Worm (Caenorhabditis elegans) whole organism, midembryonic: ENCODE results near the gene shc-2.

Source experiments
- T22C8.4 ChIP-seq: fragments of 200-800 bp; sonication (Bioruptor generic); IDR thresholded peaks from 2 replicates; pipeline ENCODE4 v1.3.6; 2022; ENCODE audit warnings: missing genetic modification characterization, missing compliant biosample characterization
- cog-1 ChIP-seq: sonication (generic microtip); optimal IDR thresholded peaks from 2 replicates; lab custom pipeline; 2016; ENCODE audit warnings: missing genetic modification characterization, missing compliant biosample characterization
- flt-1 ChIP-seq: fragments of 200-800 bp; sonication (Bioruptor generic); IDR thresholded peaks from 2 replicates; pipeline ENCODE4 v1.3.6; 2022; ENCODE audit warnings: missing genetic modification characterization, missing compliant biosample characterization
- klf-2 ChIP-seq: fragments of 200-800 bp; sonication (Bioruptor generic); conservative IDR thresholded peaks from 2 replicates; pipeline ENCODE4 v1.3.6; 2022; ENCODE audit warnings: missing genetic modification reagents, missing genetic modification characterization, missing compliant biosample characterization
- med-1 ChIP-seq: sonication (generic microtip); optimal IDR thresholded peaks from 2 replicates; lab custom pipeline; 2017; ENCODE audit warnings: missing genetic modification characterization, mild to moderate bottlenecking, missing compliant biosample characterization, antibody characterized with exemption, missing genetic modification reagents; ENCODE audit not compliant: insufficient read depth
- ref-1 ChIP-seq: fragments of 200-800 bp; sonication (Bioruptor generic); conservative IDR thresholded peaks from 2 replicates; pipeline ENCODE4 v1.3.6; 2022; ENCODE audit warnings: missing genetic modification reagents, missing genetic modification characterization, missing compliant biosample characterization
- tab-1 ChIP-seq: fragments of 200-800 bp; sonication (Bioruptor generic); IDR thresholded peaks from 2 replicates; pipeline ENCODE4 v1.3.6; 2022; ENCODE audit warnings: missing genetic modification characterization, missing compliant biosample characterization
- ztf-23 ChIP-seq: fragments of 200-800 bp; sonication (Bioruptor generic); IDR thresholded peaks from 2 replicates; pipeline ENCODE4 v1.3.6; 2022; ENCODE audit warnings: missing genetic modification reagents, missing genetic modification characterization, missing compliant biosample characterization
- ztf-29 ChIP-seq: fragments of 200-800 bp; sonication (Bioruptor generic); IDR thresholded peaks from 2 replicates; pipeline ENCODE4 v1.3.6; 2022; ENCODE audit warnings: missing genetic modification reagents, missing genetic modification characterization, missing compliant biosample characterization

Gene shc-2

DNA sequence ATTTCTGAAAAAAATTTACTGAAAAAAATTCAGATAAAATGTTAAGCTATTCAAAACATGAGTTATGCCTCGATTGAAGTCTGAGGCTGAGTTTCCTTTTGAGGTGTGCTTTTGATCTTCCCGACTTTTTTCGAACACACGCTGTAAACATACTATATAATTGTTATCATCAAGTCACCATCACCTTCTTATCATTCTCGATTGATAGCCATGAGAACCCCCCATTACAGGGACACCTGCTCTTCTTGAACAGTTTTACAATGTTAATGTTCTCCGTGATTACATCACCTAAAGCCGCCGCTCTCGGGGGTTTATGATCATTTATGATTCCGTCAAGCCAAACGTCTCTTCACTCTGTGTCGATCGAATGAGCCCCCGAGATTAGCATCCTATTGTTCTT lies 15.2 kb downstream of the shc-2 start:
- TF ChIP-seq flt-1 (GFP tag; lab: Robert Waterston, UW) (no peak), klf-2 (GFP tag; lab: Robert Waterston, UW) (no peak), cog-1 (tag; lab: Kevin White, UChicago) (no peak), ztf-23 (GFP tag; lab: Robert Waterston, UW) (no peak), med-1 (GFP tag; lab: Kevin White, UChicago) (no peak), ztf-29 (GFP tag; lab: Robert Waterston, UW) (no peak), T22C8.4 (GFP tag; lab: Robert Waterston, UW) (no peak), ref-1 (GFP tag; lab: Robert Waterston, UW) (no peak), tab-1 (GFP tag; lab: Robert Waterston, UW) (no peak)

DNA sequence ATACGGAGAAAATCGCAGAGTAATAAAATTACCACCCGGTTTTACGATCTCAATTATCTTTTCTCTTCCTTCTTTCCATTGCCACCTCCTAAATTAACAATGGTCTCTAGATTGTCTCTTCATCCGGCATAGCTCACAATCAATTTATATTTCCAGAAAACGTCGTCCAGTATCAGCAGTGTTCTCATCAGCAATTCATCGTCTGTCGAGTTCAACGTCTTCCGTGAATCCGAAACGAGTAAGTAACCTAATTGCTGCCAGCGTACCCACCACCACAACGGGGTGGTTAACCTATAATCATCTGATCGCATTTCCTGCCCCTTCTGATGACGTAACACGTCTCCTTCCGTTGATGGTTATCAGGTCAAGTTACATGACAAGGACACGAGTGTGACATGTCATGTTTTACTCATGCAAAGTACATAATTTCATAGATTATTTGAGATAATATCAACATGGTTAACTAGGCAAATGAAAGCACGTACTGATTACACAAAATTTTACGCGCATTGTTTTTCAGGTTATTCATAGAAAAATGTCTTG lies 17.1 kb downstream of the shc-2 start:
- TF ChIP-seq cog-1 (tag; lab: Kevin White, UChicago) (no peak), T22C8.4 (GFP tag; lab: Robert Waterston, UW) (no peak), flt-1 (GFP tag; lab: Robert Waterston, UW) (no peak), tab-1 (GFP tag; lab: Robert Waterston, UW) (no peak), ztf-29 (GFP tag; lab: Robert Waterston, UW) (no peak), ztf-23 (GFP tag; lab: Robert Waterston, UW) (no peak), med-1 (GFP tag; lab: Kevin White, UChicago) (no peak), klf-2 (GFP tag; lab: Robert Waterston, UW) (no peak), ref-1 (GFP tag; lab: Robert Waterston, UW) (no peak)

ce11 chrII:4986664-4987063 lies 17.7 kb downstream of the shc-2 start:
- TF ChIP-seq cog-1 (tag; lab: Kevin White, UChicago) (no peak), ztf-23 (GFP tag; lab: Robert Waterston, UW) (no peak), ref-1 (GFP tag; lab: Robert Waterston, UW) (no peak), tab-1 (GFP tag; lab: Robert Waterston, UW) (no peak), klf-2 (GFP tag; lab: Robert Waterston, UW) (no peak), ztf-29 (GFP tag; lab: Robert Waterston, UW) (no peak), flt-1 (GFP tag; lab: Robert Waterston, UW) (no peak), med-1 (GFP tag; lab: Kevin White, UChicago) (no peak), T22C8.4 (GFP tag; lab: Robert Waterston, UW) (no peak)

ce11 chrII:4987257-4987656 lies 18.3 kb downstream of the shc-2 start:
- TF ChIP-seq ztf-29 (GFP tag; lab: Robert Waterston, UW) = no peak
- no peak for TF ChIP-seq klf-2 (GFP tag; lab: Robert Waterston, UW)
- TF ChIP-seq tab-1 (GFP tag; lab: Robert Waterston, UW) = no peak
- TF ChIP-seq ztf-23 (GFP tag; lab: Robert Waterston, UW) = no peak
- no peak for TF ChIP-seq flt-1 (GFP tag; lab: Robert Waterston, UW)
- no peak for TF ChIP-seq T22C8.4 (GFP tag; lab: Robert Waterston, UW)
- no peak for TF ChIP-seq med-1 (GFP tag; lab: Kevin White, UChicago)
- TF ChIP-seq ref-1 (GFP tag; lab: Robert Waterston, UW) = no peak
- TF ChIP-seq cog-1 (tag; lab: Kevin White, UChicago) = no peak

ce11 chrII:4989802-4990201 lies 20.8 kb downstream of the shc-2 start, which contains the start of gene T27F7.12:
T27F7.12 (plus strand) TSS chrII:4990102.
- TF ChIP-seq klf-2 (GFP tag; lab: Robert Waterston, UW) (no peak), T22C8.4 (GFP tag; lab: Robert Waterston, UW) (no peak), ztf-23 (GFP tag; lab: Robert Waterston, UW) (no peak)

DNA sequence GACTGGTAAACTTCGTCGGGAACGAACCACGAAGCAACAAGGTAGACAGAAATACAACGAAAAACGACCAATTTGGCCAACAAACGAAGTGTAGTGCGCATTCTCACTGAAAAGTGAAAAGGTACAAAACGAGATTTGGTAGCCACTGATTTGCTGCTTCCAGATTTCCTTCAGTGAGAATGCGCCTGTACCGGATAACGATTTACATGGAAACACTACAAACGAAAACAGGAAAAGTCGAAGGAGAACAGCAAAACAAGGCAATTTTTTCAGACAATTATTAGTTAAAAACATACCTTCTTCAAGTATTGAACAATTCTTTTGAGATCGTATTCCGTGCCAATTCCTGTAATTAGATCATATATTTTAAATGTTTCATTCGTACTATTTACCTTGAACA lies 24.0 kb downstream of the shc-2 start, which contains the start of gene pigb-1:
TSS of gene pigb-1 (minus strand) at position 101 of the 400 bp plus-strand sequence.
- TF ChIP-seq ref-1 (GFP tag; lab: Robert Waterston, UW) = no peak

ce11 chrII:4993530-4994192 lies 24.7 kb downstream of the shc-2 start, which contains the start of the genes eif-1 and vps-24:
eif-1 (minus strand) TSS chrII:4993580.
vps-24 (plus strand) TSS chrII:4993998.
- TF ChIP-seq klf-2 (GFP tag; lab: Robert Waterston, UW) (no peak), ztf-29 (GFP tag; lab: Robert Waterston, UW) (no peak), T22C8.4 (GFP tag; lab: Robert Waterston, UW) (no peak)

DNA sequence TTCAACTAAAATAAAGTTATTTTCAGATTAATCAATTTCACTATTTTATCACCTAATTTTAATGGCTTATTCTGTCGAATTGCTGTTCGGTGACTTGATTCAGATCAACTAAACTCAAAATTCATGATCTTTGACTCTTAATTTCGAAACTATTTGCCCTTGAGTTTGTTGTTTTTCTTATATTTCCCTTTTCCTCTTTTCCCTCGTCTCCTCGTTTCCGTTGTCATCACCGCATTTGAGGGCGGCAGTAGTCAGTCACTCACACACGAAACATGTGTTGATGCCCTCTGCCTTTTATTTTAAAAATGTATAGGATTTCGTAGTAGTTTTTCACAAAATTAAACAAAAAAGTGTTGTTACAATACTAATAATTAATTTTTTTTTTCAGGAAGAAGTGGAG lies 26.0 kb downstream of the shc-2 start, which contains the start of gene rnh-1.0:
TSS of gene rnh-1.0 (plus strand) at position 389 of the 400 bp plus-strand sequence.
- no peak for TF ChIP-seq med-1 (GFP tag; lab: Kevin White, UChicago)
- no peak for TF ChIP-seq T22C8.4 (GFP tag; lab: Robert Waterston, UW)
- TF ChIP-seq klf-2 (GFP tag; lab: Robert Waterston, UW) = no peak
- no peak for TF ChIP-seq ztf-23 (GFP tag; lab: Robert Waterston, UW)
- TF ChIP-seq tab-1 (GFP tag; lab: Robert Waterston, UW) = no peak
- TF ChIP-seq cog-1 (tag; lab: Kevin White, UChicago) = no peak
- TF ChIP-seq flt-1 (GFP tag; lab: Robert Waterston, UW) = no peak
- TF ChIP-seq ref-1 (GFP tag; lab: Robert Waterston, UW) = no peak
- no peak for TF ChIP-seq ztf-29 (GFP tag; lab: Robert Waterston, UW)

DNA sequence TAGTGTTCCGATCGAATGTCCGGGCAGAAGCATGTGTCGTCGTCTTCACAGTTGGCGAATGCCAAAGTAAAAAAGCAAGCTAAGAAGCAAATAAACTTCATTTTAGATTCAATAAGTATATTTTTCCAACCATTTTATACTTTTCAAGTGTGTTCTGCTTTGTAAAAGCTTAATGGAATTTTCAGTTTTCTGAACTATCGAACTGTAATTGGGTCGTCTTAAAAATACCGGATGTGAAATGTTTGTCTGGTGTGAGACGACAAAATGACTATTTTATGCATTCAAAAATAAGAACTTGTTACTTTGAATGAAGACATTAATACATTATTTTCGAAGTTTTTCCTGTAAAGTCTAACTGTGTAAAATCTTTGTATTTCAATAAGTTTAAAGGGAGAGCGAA lies 29.7 kb downstream of the shc-2 start, which contains the start of gene F59A6.11:
TSS of gene F59A6.11 (minus strand) at position 101 of the 400 bp plus-strand sequence.
- no peak for TF ChIP-seq klf-2 (GFP tag; lab: Robert Waterston, UW)
- TF ChIP-seq ztf-29 (GFP tag; lab: Robert Waterston, UW) = no peak
- no peak for TF ChIP-seq T22C8.4 (GFP tag; lab: Robert Waterston, UW)
- no peak for TF ChIP-seq flt-1 (GFP tag; lab: Robert Waterston, UW)
- no peak for TF ChIP-seq tab-1 (GFP tag; lab: Robert Waterston, UW)
- TF ChIP-seq cog-1 (tag; lab: Kevin White, UChicago) = no peak
- TF ChIP-seq ztf-23 (GFP tag; lab: Robert Waterston, UW) = no peak
- TF ChIP-seq med-1 (GFP tag; lab: Kevin White, UChicago) = no peak
- no peak for TF ChIP-seq ref-1 (GFP tag; lab: Robert Waterston, UW)
